Worm (Caenorhabditis elegans) whole organism, L3 larva: ENCODE data around the gene ptl-1.

ENCODE experiments used
- R02D3.7 ChIP-seq: fragments of 150-350 bp; optimal IDR thresholded peaks from 2 replicates; lab custom pipeline; 2014; ENCODE audit warnings: missing biosample characterization, missing genetic modification characterization
- ZK546.5 ChIP-seq: sonication (generic microtip); optimal IDR thresholded peaks from 2 replicates; lab custom pipeline; 2017; ENCODE audit warnings: missing biosample characterization, missing genetic modification characterization
- aly-2 ChIP-seq: fragments of 150-350 bp; optimal IDR thresholded peaks from 2 replicates; lab custom pipeline; 2014; ENCODE audit warnings: missing biosample characterization, missing genetic modification characterization
- ama-1 ChIP-seq: fragments of 150-350 bp; optimal IDR thresholded peaks from 2 replicates; lab custom pipeline; 2018
- ceh-82 ChIP-seq: fragments of 150-350 bp; optimal IDR thresholded peaks from 2 replicates; lab custom pipeline; 2014; ENCODE audit warnings: missing biosample characterization, missing genetic modification characterization
- egl-27 ChIP-seq: sonication (generic microtip); optimal IDR thresholded peaks from 4 replicates; lab custom pipeline; 2017; ENCODE audit warnings: missing biosample characterization, missing genetic modification reagents, missing genetic modification characterization
- egl-5 ChIP-seq: fragments of 150-350 bp; optimal IDR thresholded peaks from 2 replicates; lab custom pipeline; 2017; ENCODE audit warnings: missing biosample characterization, missing genetic modification reagents, missing genetic modification characterization, inconsistent platforms
- elt-1 ChIP-seq: fragments of 150-350 bp; optimal IDR thresholded peaks from 2 replicates; lab custom pipeline; 2014; ENCODE audit warnings: missing biosample characterization, missing genetic modification characterization
- elt-2 ChIP-seq: sonication (generic microtip); optimal IDR thresholded peaks from 2 replicates; lab custom pipeline; 2016; ENCODE audit warnings: missing genetic modification reagents, mild to moderate bottlenecking, missing genetic modification characterization, missing compliant biosample characterization
- elt-3 ChIP-seq, 3 experiments: fragments of 150-350 bp in 1 of 3; sonication (generic microtip) in 2 of 3; optimal IDR thresholded peaks; 2 replicates in 2 of 3; 4 replicates in 1 of 3; lab custom pipeline; 2014 to 2017; ENCODE audit warnings: missing biosample characterization in 3 of 3, missing genetic modification characterization in 3 of 3
- eor-1 ChIP-seq, 2 experiments: fragments of 150-350 bp; optimal IDR thresholded peaks; 2 replicates each; lab custom pipeline; 2014 to 2018; ENCODE audit warnings: missing biosample characterization in 2 of 2, missing genetic modification characterization in 2 of 2
- fos-1 ChIP-seq: fragments of 150-350 bp; optimal IDR thresholded peaks from 2 replicates; lab custom pipeline; 2014; ENCODE audit warnings: missing biosample characterization, missing genetic modification characterization
- hmg-11 ChIP-seq: sonication (generic microtip); optimal IDR thresholded peaks from 2 replicates; lab custom pipeline; 2016; ENCODE audit warnings: missing genetic modification characterization, missing compliant biosample characterization
- jun-1 ChIP-seq: fragments of 150-350 bp; optimal IDR thresholded peaks from 2 replicates; lab custom pipeline; 2014; ENCODE audit warnings: missing biosample characterization, missing genetic modification reagents, missing genetic modification characterization
- lin-15B ChIP-seq: fragments of 150-350 bp; optimal IDR thresholded peaks from 2 replicates; lab custom pipeline; 2014; ENCODE audit warnings: missing biosample characterization, missing genetic modification characterization
- lin-39 ChIP-seq: fragments of 150-350 bp; optimal IDR thresholded peaks from 2 replicates; lab custom pipeline; 2018; ENCODE audit warnings: missing biosample characterization, missing genetic modification reagents, missing genetic modification characterization
- mdl-1 ChIP-seq: fragments of 150-350 bp; optimal IDR thresholded peaks from 2 replicates; lab custom pipeline; 2014; ENCODE audit warnings: missing biosample characterization, missing genetic modification characterization
- mml-1 ChIP-seq: fragments of 150-350 bp; sonication (generic microtip); optimal IDR thresholded peaks from 3 replicates; lab custom pipeline; 2014; ENCODE audit warnings: missing biosample characterization, missing genetic modification characterization
- nhr-12 ChIP-seq: fragments of 150-350 bp; optimal IDR thresholded peaks from 2 replicates; lab custom pipeline; 2014; ENCODE audit warnings: missing biosample characterization, missing genetic modification characterization
- nhr-23 ChIP-seq: fragments of 150-350 bp; optimal IDR thresholded peaks from 2 replicates; lab custom pipeline; 2014; ENCODE audit warnings: missing biosample characterization, missing genetic modification reagents, missing genetic modification characterization
- nhr-237 ChIP-seq: fragments of 150-350 bp; optimal IDR thresholded peaks from 2 replicates; lab custom pipeline; 2014; ENCODE audit warnings: missing biosample characterization, missing genetic modification characterization
- nhr-25 ChIP-seq: sonication (generic microtip); optimal IDR thresholded peaks from 2 replicates; lab custom pipeline; 2017; ENCODE audit warnings: missing biosample characterization, missing genetic modification characterization
- nhr-28 ChIP-seq: fragments of 150-350 bp; optimal IDR thresholded peaks from 2 replicates; lab custom pipeline; 2014; ENCODE audit warnings: missing biosample characterization, missing genetic modification characterization
- nhr-43 ChIP-seq: sonication (generic microtip); optimal IDR thresholded peaks from 2 replicates; lab custom pipeline; 2016; ENCODE audit warnings: mild to moderate bottlenecking, missing genetic modification characterization, missing compliant biosample characterization; ENCODE audit not compliant: poor library complexity, severe bottlenecking
- nhr-76 ChIP-seq: fragments of 150-350 bp; sonication (generic microtip); optimal IDR thresholded peaks from 5 replicates; lab custom pipeline; 2014; ENCODE audit warnings: missing biosample characterization, missing genetic modification characterization
- nhr-77 ChIP-seq: fragments of 150-350 bp; optimal IDR thresholded peaks from 2 replicates; lab custom pipeline; 2014; ENCODE audit warnings: missing biosample characterization, missing genetic modification characterization
- pha-4 ChIP-seq: fragments of 150-350 bp; optimal IDR thresholded peaks from 2 replicates; lab custom pipeline; 2014; ENCODE audit warnings: missing biosample characterization, missing genetic modification reagents, missing genetic modification characterization
- pqm-1 ChIP-seq: fragments of 150-350 bp; optimal IDR thresholded peaks from 2 replicates; lab custom pipeline; 2017; ENCODE audit warnings: missing biosample characterization, missing genetic modification characterization, inconsistent platforms
- sea-2 ChIP-seq: fragments of 150-350 bp; sonication (generic microtip); optimal IDR thresholded peaks from 4 replicates; lab custom pipeline; 2014; ENCODE audit warnings: missing biosample characterization, missing genetic modification reagents, missing genetic modification characterization
- skn-1 ChIP-seq: fragments of 150-350 bp; optimal IDR thresholded peaks from 2 replicates; lab custom pipeline; 2014; ENCODE audit warnings: missing biosample characterization, missing genetic modification characterization
- snpc-4 ChIP-seq: fragments of 150-350 bp; optimal IDR thresholded peaks from 2 replicates; lab custom pipeline; 2014; ENCODE audit warnings: missing biosample characterization, missing genetic modification characterization
- tbx-2 ChIP-seq: sonication (generic microtip); optimal IDR thresholded peaks from 2 replicates; lab custom pipeline; 2016; ENCODE audit warnings: mild to moderate bottlenecking, missing genetic modification characterization, missing compliant biosample characterization
- unc-39 ChIP-seq: sonication (generic microtip); optimal IDR thresholded peaks from 4 replicates; lab custom pipeline; 2017; ENCODE audit warnings: missing biosample characterization, missing genetic modification characterization
- zag-1 ChIP-seq: fragments of 150-350 bp; optimal IDR thresholded peaks from 2 replicates; lab custom pipeline; 2014; ENCODE audit warnings: missing biosample characterization, missing genetic modification characterization

Gene ptl-1

DNA sequence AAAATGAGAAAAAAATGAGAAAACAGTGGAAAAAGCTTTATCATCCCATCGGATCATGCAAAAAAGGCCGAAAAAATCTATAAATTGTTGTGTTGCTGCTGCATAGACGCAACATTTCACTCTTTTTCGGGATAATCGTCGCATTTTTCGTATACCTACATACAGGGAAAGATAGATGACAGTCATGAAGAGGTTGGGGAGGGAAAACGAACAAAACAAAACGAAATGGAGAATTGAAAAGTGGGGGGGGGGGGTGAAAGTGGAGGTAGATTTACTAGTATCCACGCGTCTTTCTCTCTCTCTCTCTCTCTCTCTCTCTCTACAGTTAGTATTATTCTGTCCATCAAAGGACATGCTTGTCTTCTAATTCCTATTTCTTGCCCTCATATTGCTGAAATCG, 20.5 kb upstream of the ptl-1 start:
- TF ChIP-seq pha-4 (no peak), egl-5 (no peak), mdl-1 (tag; lab: Kevin White, UChicago) (no peak), eor-1 (tag; optimal IDR thresholded peaks at IDR 0.05; lab: Kevin White, UChicago) (no peak), elt-3 (tag; optimal IDR thresholded peaks at IDR 0.05; lab: Kevin White, UChicago) (no peak), nhr-237 (tag; lab: Kevin White, UChicago) (no peak), pqm-1 (no peak)

DNA sequence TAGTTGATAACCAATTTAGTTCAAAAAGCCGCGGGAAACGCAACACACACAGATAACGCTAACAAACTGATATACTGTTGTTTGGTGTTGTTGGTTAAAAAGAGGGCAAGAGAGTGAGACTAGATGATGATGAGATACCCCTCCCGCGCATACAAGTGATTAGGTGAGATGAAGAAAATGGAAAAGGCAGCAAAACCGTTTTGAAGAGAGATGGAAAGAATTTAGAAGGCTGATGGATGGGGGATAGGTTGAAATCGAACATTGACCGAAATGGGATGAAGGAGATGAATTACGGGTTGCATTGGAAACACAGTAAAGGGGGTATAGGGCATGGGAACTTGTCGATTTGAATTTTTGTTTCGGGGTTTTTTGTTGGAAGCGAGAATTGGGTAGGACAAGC, 16.2 kb upstream of the ptl-1 start:
- peak in 1 of 3 experiments; percentile 13 for TF ChIP-seq elt-3 (tag; optimal IDR thresholded peaks at IDR 0.05; lab: Kevin White, UChicago)
- peak; percentile 7 for TF ChIP-seq nhr-23 (tag; lab: Kevin White, UChicago)
- TF ChIP-seq egl-27 (tag; lab: Kevin White, UChicago): no peak

DNA sequence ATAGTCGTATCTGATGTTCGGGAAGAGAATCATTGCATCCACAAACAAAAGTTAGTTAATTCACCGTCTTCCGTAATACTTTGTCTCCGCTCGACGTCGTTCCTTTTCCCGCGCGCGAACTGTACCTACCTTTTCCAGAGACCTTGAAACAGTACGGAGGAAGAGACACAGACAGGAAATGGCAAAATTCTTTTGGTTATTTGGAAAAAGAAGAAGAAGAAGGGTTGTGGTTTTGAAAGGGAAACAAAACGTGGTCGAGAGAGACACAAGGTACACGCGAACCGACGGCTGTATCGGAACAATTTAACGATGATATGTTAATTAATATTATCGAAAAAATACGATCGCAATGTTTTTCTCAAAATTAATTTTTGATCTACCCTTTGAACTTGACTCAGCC, 15.0 kb upstream of the ptl-1 start:
- TF ChIP-seq nhr-25 (tag; lab: Kevin White, UChicago) (peak; percentile 38), R02D3.7 (no peak)

DNA sequence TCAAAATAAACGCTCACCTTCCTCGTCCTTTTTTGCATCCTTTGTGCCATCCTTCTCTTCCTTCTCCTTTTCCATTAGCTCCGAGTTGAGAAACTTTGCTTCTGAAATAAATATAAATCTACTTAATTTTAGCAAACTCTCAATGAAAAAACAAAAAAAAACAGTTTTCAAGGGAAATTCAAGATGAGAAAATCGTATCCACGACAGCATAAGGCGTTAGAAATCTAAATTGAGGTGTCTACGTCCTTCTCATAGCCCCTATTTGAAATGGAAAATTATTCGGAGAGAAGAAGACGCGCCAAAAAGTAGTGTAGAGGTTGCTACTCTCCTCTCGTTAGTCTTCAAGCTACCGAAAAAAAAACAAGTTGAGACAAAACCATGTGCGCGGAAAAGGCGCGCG, 12.7 kb upstream of the ptl-1 start, which contains the start of gene pat-12:
TSS of gene pat-12 (minus strand) at position 101 of the 400 bp plus-strand sequence.
- TF ChIP-seq tbx-2 (tag; lab: Kevin White, UChicago) (no peak), fos-1 (tag; lab: Kevin White, UChicago) (no peak), nhr-43 (tag; lab: Kevin White, UChicago) (no peak), nhr-28 (no peak), eor-1 (tag; optimal IDR thresholded peaks at IDR 0.05; lab: Kevin White, UChicago) (no peak), zag-1 (tag; lab: Kevin White, UChicago) (no peak), mdl-1 (tag; lab: Kevin White, UChicago) (no peak), nhr-25 (tag; lab: Kevin White, UChicago) (no peak), nhr-76 (no peak), unc-39 (tag; lab: Kevin White, UChicago) (no peak), elt-2 (tag; lab: Kevin White, UChicago) (no peak), hmg-11 (tag; lab: Kevin White, UChicago) (no peak), jun-1 (tag; lab: Kevin White, UChicago) (no peak), nhr-77 (tag; lab: Kevin White, UChicago) (no peak), sea-2 (GFP tag; lab: Kevin White, UChicago) (no peak), snpc-4 (tag; lab: Kevin White, UChicago) (no peak)

DNA sequence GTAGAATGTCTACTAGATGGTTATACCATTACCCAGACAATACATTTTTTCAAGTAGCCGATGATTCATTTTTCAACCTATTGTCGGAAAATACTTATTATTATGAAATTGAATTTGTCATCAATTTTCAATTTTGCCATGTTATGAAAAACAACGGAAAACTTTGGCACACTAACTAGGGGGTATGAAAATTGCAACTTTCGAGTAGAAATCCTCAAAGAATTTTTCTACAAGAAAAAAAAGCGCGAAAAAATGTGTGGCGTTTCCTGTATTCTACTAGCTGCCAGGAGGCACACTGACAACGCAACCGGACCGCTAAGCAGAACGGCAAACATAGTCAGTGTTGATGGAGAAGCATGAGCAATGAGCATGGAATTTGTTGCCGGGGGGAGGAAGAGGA, 10.6 kb upstream of the ptl-1 start:
- no peak for TF ChIP-seq elt-2 (tag; lab: Kevin White, UChicago)
- TF ChIP-seq ama-1 (lab: Kevin White, UChicago): no peak
- TF ChIP-seq lin-15B: no peak
- TF ChIP-seq nhr-237 (tag; lab: Kevin White, UChicago): no peak
- TF ChIP-seq skn-1 (tag; lab: Kevin White, UChicago): no peak
- no peak for TF ChIP-seq aly-2 (tag; lab: Kevin White, UChicago)

DNA sequence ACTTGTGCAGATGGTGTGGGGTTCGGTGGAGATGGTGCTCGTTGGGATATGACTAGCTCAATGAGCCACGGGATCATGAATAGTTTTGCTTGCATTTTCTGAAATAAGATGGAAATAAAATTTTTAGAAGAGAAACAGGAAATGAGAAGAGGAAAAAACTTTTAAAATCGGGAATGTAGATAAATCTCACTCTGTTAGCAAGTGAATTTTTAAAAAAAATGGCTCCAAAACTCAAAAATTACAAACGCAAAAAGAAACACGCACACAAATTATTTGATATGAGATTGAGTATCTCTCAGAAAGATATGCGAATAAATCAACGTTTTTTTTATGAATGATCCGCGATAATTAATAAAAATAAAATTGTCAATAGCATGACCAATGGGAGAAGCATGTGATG, 7.0 kb upstream of the ptl-1 start, which contains the start of gene T17H7.7:
TSS of gene T17H7.7 (minus strand) at position 101 of the 400 bp plus-strand sequence.
- no peak for TF ChIP-seq zag-1 (tag; lab: Kevin White, UChicago)
- no peak for TF ChIP-seq elt-1 (tag; lab: Kevin White, UChicago)
- no peak for TF ChIP-seq lin-15B
- TF ChIP-seq skn-1 (tag; lab: Kevin White, UChicago): no peak
- TF ChIP-seq egl-27 (tag; lab: Kevin White, UChicago): no peak
- no peak for TF ChIP-seq pha-4

DNA sequence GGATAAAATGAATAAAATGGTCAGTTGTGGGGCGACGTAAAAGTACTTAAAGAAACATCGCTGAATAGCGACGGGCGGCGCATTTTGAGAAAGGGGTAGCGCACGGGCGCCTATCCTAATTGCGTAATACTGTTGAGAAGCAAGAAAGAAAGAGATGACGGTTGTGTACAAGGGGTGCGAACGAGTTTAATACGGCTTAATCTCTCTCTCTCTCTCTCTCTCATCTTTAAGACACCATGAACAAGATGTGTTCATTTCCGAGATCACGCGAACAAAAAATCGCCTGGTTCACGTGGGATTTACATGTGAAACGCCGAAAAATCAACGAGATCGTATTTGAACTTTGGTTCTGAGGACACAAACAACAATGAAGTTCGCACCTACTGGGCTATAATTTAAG, 5.3 kb upstream of the ptl-1 start:
- TF ChIP-seq skn-1 (tag; lab: Kevin White, UChicago) (no peak), ZK546.5 (tag; lab: Kevin White, UChicago) (no peak), jun-1 (tag; lab: Kevin White, UChicago) (no peak), ceh-82 (tag; lab: Kevin White, UChicago) (no peak), mml-1 (tag; lab: Kevin White, UChicago) (no peak), nhr-76 (no peak), fos-1 (tag; lab: Kevin White, UChicago) (no peak), elt-3 (tag; optimal IDR thresholded peaks at IDR 0.05; lab: Kevin White, UChicago) (no peak), nhr-12 (tag; lab: Kevin White, UChicago) (no peak), nhr-43 (tag; lab: Kevin White, UChicago) (peak; percentile 80), nhr-28 (no peak), lin-39 (tag; lab: Kevin White, UChicago) (no peak), nhr-25 (tag; lab: Kevin White, UChicago) (peak; percentile 69), ama-1 (lab: Kevin White, UChicago) (no peak), nhr-23 (tag; lab: Kevin White, UChicago) (peak; percentile 1), pqm-1 (no peak)
- TF ChIP-seq, all 47 proteins: peak for 3
